Fruit fly (Drosophila melanogaster) whole organism, embryonic: ENCODE measurements around the gene CG16710.
A peak's percentile ranks its signal among the peaks of the same experiment; 100 is the strongest.

Experiments used
- Awh ChIP-seq: fragments of 200-800 bp; sonication (Bioruptor generic); IDR thresholded peaks from 2 replicates; pipeline ENCODE4, ENCODE4 v1.3.6; 2022; ENCODE audit warnings: missing biosample characterization, missing genetic modification characterization
- B-H2 ChIP-seq: fragments of 200-800 bp; sonication (Bioruptor generic); optimal IDR thresholded peaks from 2 replicates; lab custom pipeline; 2018; ENCODE audit warnings: missing biosample characterization, mild to moderate bottlenecking, missing genetic modification characterization
- Blimp-1 ChIP-seq: fragments of 200-800 bp; sonication (Bioruptor generic); optimal IDR thresholded peaks from 3 replicates; lab custom pipeline; 2018; ENCODE audit warnings: missing biosample characterization, missing genetic modification characterization, mild to moderate bottlenecking, moderate library complexity, missing genetic modification reagents
- BtbVII ChIP-seq: fragments of 200-800 bp; sonication (Bioruptor generic); optimal IDR thresholded peaks from 3 replicates; lab custom pipeline; 2017; ENCODE audit warnings: missing biosample characterization, mild to moderate bottlenecking, missing genetic modification characterization
- CG10321 ChIP-seq: fragments of 200-800 bp; sonication (Bioruptor generic); IDR thresholded peaks from 2 replicates; pipeline ENCODE4 v1.3.6; 2022; ENCODE audit warnings: missing biosample characterization, missing genetic modification characterization
- CG10543 ChIP-seq: fragments of 200-800 bp; sonication (Bioruptor generic); optimal IDR thresholded peaks from 3 replicates; lab custom pipeline; 2017; ENCODE audit warnings: missing biosample characterization, mild to moderate bottlenecking, missing genetic modification characterization, moderate library complexity
- CG11695 ChIP-seq: fragments of 200-800 bp; sonication (Bioruptor generic); IDR thresholded peaks from 3 replicates; pipeline ENCODE4 v1.3.6; 2022; ENCODE audit warnings: missing biosample characterization, missing genetic modification characterization
- CG11723 ChIP-seq: fragments of 200-800 bp; sonication (Bioruptor generic); optimal IDR thresholded peaks from 2 replicates; lab custom pipeline; 2017; ENCODE audit warnings: missing biosample characterization, mild to moderate bottlenecking, missing genetic modification characterization
- CG12391 ChIP-seq: fragments of 200-800 bp; sonication (Bioruptor generic); optimal IDR thresholded peaks from 3 replicates; lab custom pipeline; 2018; ENCODE audit warnings: missing biosample characterization, mild to moderate bottlenecking, missing genetic modification characterization, moderate library complexity
- CG14860 ChIP-seq: fragments of 200-800 bp; sonication (Bioruptor generic); IDR thresholded peaks from 3 replicates; pipeline ENCODE4 v1.3.6; 2022; ENCODE audit warnings: missing biosample characterization, missing genetic modification characterization; ENCODE audit not compliant: partially characterized antibody
- CG1603 ChIP-seq: fragments of 200-800 bp; sonication (Bioruptor generic); optimal IDR thresholded peaks from 2 replicates; lab custom pipeline; 2019; ENCODE audit warnings: missing biosample characterization, mild to moderate bottlenecking, missing genetic modification characterization, moderate library complexity
- CG16815 ChIP-seq: fragments of 200-800 bp; sonication (Bioruptor generic); optimal IDR thresholded peaks from 3 replicates; lab custom pipeline; 2017; ENCODE audit warnings: missing biosample characterization, mild to moderate bottlenecking, missing genetic modification characterization
- CG17361 ChIP-seq: fragments of 200-800 bp; sonication (Bioruptor generic); IDR thresholded peaks from 3 replicates; pipeline ENCODE4 v1.3.6; 2022; ENCODE audit warnings: missing biosample characterization, missing genetic modification characterization
- CG17385 ChIP-seq: fragments of 200-800 bp; sonication (Bioruptor generic); optimal IDR thresholded peaks from 3 replicates; lab custom pipeline; 2018; ENCODE audit warnings: missing biosample characterization, mild to moderate bottlenecking, missing genetic modification characterization
- CG17912 ChIP-seq: fragments of 200-800 bp; sonication (Bioruptor generic); optimal IDR thresholded peaks from 2 replicates; lab custom pipeline; 2018; ENCODE audit warnings: missing biosample characterization, mild to moderate bottlenecking, missing genetic modification characterization
- CG18619 ChIP-seq: fragments of 200-800 bp; sonication (Bioruptor generic); optimal IDR thresholded peaks from 3 replicates; lab custom pipeline; 2017; ENCODE audit warnings: missing biosample characterization, mild to moderate bottlenecking, missing genetic modification characterization
- CG2120 ChIP-seq: fragments of 200-800 bp; sonication (Bioruptor generic); optimal IDR thresholded peaks from 3 replicates; lab custom pipeline; 2016; ENCODE audit warnings: missing biosample characterization, missing genetic modification characterization
- CG2712 ChIP-seq: fragments of 200-800 bp; optimal IDR thresholded peaks from 3 replicates; lab custom pipeline; 2019; ENCODE audit warnings: missing biosample characterization, mild to moderate bottlenecking, missing genetic modification characterization, moderate library complexity
- CG4617 ChIP-seq: fragments of 200-800 bp; sonication (Bioruptor generic); optimal IDR thresholded peaks from 3 replicates; lab custom pipeline; 2016; ENCODE audit warnings: missing biosample characterization, missing genetic modification characterization, borderline replicate concordance
- CG6689 ChIP-seq: fragments of 200-800 bp; sonication (Bioruptor generic); IDR thresholded peaks from 2 replicates; pipeline ENCODE4 v1.3.6; 2022; ENCODE audit warnings: missing biosample characterization, missing genetic modification characterization
- CG6854 ChIP-seq: fragments of 200-800 bp; sonication (Bioruptor generic); optimal IDR thresholded peaks from 3 replicates; lab custom pipeline; 2017; ENCODE audit warnings: missing biosample characterization, mild to moderate bottlenecking, missing genetic modification characterization
- CG7745 ChIP-seq: fragments of 200-800 bp; sonication (Bioruptor generic); optimal IDR thresholded peaks from 2 replicates; lab custom pipeline; 2018; ENCODE audit warnings: missing biosample characterization, mild to moderate bottlenecking, missing genetic modification characterization, moderate library complexity
- CG9932 ChIP-seq: fragments of 200-800 bp; sonication (Bioruptor generic); IDR thresholded peaks from 2 replicates; pipeline ENCODE4 v1.3.6; 2022; ENCODE audit warnings: missing biosample characterization, missing genetic modification characterization
- Dip3 ChIP-seq: fragments of 200-800 bp; sonication (Bioruptor generic); optimal IDR thresholded peaks from 3 replicates; lab custom pipeline; 2016; ENCODE audit warnings: missing biosample characterization, missing genetic modification characterization
- Doc2 ChIP-seq: fragments of 200-800 bp; sonication (Bioruptor generic); IDR thresholded peaks from 2 replicates; pipeline ENCODE4 v1.3.6; 2022; ENCODE audit warnings: missing biosample characterization, missing genetic modification characterization
- Doc3 ChIP-seq: fragments of 200-800 bp; sonication (Bioruptor generic); IDR thresholded peaks from 3 replicates; pipeline ENCODE4 v1.3.6; 2022; ENCODE audit warnings: missing biosample characterization, missing genetic modification characterization; ENCODE audit not compliant: partially characterized antibody
- Hr3 ChIP-seq: fragments of 200-800 bp; sonication (Bioruptor generic); optimal IDR thresholded peaks from 3 replicates; lab custom pipeline; 2016; ENCODE audit warnings: missing biosample characterization, missing genetic modification characterization
- Lim3 ChIP-seq: fragments of 200-800 bp; sonication (Bioruptor generic); IDR thresholded peaks from 2 replicates; pipeline ENCODE4 v1.3.6; 2022; ENCODE audit warnings: missing biosample characterization, missing genetic modification characterization
- Myb ChIP-seq: fragments of 200-800 bp; sonication (Bioruptor generic); optimal IDR thresholded peaks from 2 replicates; lab custom pipeline; 2016; ENCODE audit warnings: missing biosample characterization, missing genetic modification characterization
- NfI ChIP-seq: fragments of 200-800 bp; sonication (Bioruptor generic); optimal IDR thresholded peaks from 3 replicates; lab custom pipeline; 2018; ENCODE audit warnings: missing biosample characterization, mild to moderate bottlenecking, missing genetic modification characterization, moderate library complexity
- Ravus ChIP-seq: fragments of 200-800 bp; sonication (Bioruptor generic); IDR thresholded peaks from 2 replicates; pipeline ENCODE4 v1.3.6; 2022; ENCODE audit warnings: missing biosample characterization, missing genetic modification characterization
- Side ChIP-seq: fragments of 200-800 bp; sonication (Bioruptor generic); optimal IDR thresholded peaks from 2 replicates; lab custom pipeline; 2016; ENCODE audit warnings: missing biosample characterization, missing genetic modification characterization
- Spps ChIP-seq: fragments of 200-800 bp; sonication (Bioruptor generic); optimal IDR thresholded peaks from 2 replicates; lab custom pipeline; 2018; ENCODE audit warnings: missing biosample characterization, mild to moderate bottlenecking, missing genetic modification characterization
- Sry-β ChIP-seq: fragments of 200-800 bp; sonication (Bioruptor generic); optimal IDR thresholded peaks from 2 replicates; lab custom pipeline; 2018; ENCODE audit warnings: missing biosample characterization, mild to moderate bottlenecking, missing genetic modification characterization, moderate library complexity
- Xbp1 ChIP-seq: fragments of 200-800 bp; sonication (Bioruptor generic); optimal IDR thresholded peaks from 3 replicates; lab custom pipeline; 2016; ENCODE audit warnings: missing biosample characterization, mild to moderate bottlenecking, missing genetic modification characterization
- ac ChIP-seq: fragments of 200-800 bp; sonication (Bioruptor generic); optimal IDR thresholded peaks from 3 replicates; lab custom pipeline; 2017; ENCODE audit warnings: missing biosample characterization, mild to moderate bottlenecking, missing genetic modification characterization
- btn ChIP-seq: fragments of 200-800 bp; sonication (Bioruptor generic); optimal IDR thresholded peaks from 2 replicates; lab custom pipeline; 2016; ENCODE audit warnings: missing biosample characterization, missing genetic modification characterization
- disco-r ChIP-seq: fragments of 200-800 bp; sonication (Bioruptor generic); optimal IDR thresholded peaks from 2 replicates; lab custom pipeline; 2016; ENCODE audit warnings: missing biosample characterization, missing genetic modification characterization
- fd64A ChIP-seq: fragments of 200-800 bp; sonication (Bioruptor generic); optimal IDR thresholded peaks from 3 replicates; lab custom pipeline; 2018; ENCODE audit warnings: missing biosample characterization, mild to moderate bottlenecking, missing genetic modification characterization
- gem ChIP-seq: fragments of 200-800 bp; sonication (Bioruptor generic); optimal IDR thresholded peaks from 2 replicates; lab custom pipeline; 2019; ENCODE audit warnings: missing biosample characterization, mild to moderate bottlenecking, missing genetic modification characterization, moderate library complexity
- hbn ChIP-seq: fragments of 200-800 bp; sonication (Bioruptor generic); IDR thresholded peaks from 2 replicates; pipeline ENCODE4 v1.3.6; 2022; ENCODE audit warnings: missing biosample characterization, missing genetic modification characterization; ENCODE audit not compliant: partially characterized antibody
- ind ChIP-seq: fragments of 200-800 bp; sonication (Bioruptor generic); optimal IDR thresholded peaks from 3 replicates; lab custom pipeline; 2016; ENCODE audit warnings: missing biosample characterization, missing genetic modification characterization
- jumu ChIP-seq: fragments of 200-800 bp; sonication (Bioruptor generic); optimal IDR thresholded peaks from 3 replicates; lab custom pipeline; 2016; ENCODE audit warnings: missing biosample characterization, missing genetic modification characterization
- lab ChIP-seq: fragments of 200-800 bp; sonication (Bioruptor generic); optimal IDR thresholded peaks from 3 replicates; lab custom pipeline; 2017; ENCODE audit warnings: missing biosample characterization, missing genetic modification characterization, mild to moderate bottlenecking, moderate library complexity, missing genetic modification reagents
- lilli ChIP-seq: fragments of 200-800 bp; sonication (Bioruptor generic); optimal IDR thresholded peaks from 3 replicates; lab custom pipeline; 2016; ENCODE audit warnings: missing biosample characterization, missing genetic modification characterization
- luna ChIP-seq: fragments of 200-800 bp; sonication (Bioruptor generic); optimal IDR thresholded peaks from 2 replicates; lab custom pipeline; 2016; ENCODE audit warnings: missing biosample characterization, missing genetic modification characterization
- phol ChIP-seq: fragments of 200-800 bp; sonication (Bioruptor generic); optimal IDR thresholded peaks from 3 replicates; lab custom pipeline; 2018; ENCODE audit warnings: missing biosample characterization, mild to moderate bottlenecking, missing genetic modification characterization, moderate library complexity
- psq ChIP-seq: fragments of 200-800 bp; sonication (Bioruptor generic); optimal IDR thresholded peaks from 2 replicates; lab custom pipeline; 2017; ENCODE audit warnings: missing biosample characterization, missing genetic modification characterization
- sens ChIP-seq: fragments of 200-800 bp; sonication (Bioruptor generic); peaks from one replicate; lab custom pipeline; 2016; ENCODE audit warnings: missing biosample characterization, missing genetic modification characterization
- stwl ChIP-seq: fragments of 200-800 bp; sonication (Bioruptor generic); optimal IDR thresholded peaks from 3 replicates; lab custom pipeline; 2018; ENCODE audit warnings: missing biosample characterization, mild to moderate bottlenecking, missing genetic modification characterization, moderate library complexity

The CG16710 gene

dm6 chr3R:23652525-23653108 lies 29.7 kb upstream of the CG16710 start (continued):
- TF ChIP-seq CG12391 (tag; lab: Kevin White, UChicago) (no peak), Spps (no peak), CG17912 (GFP tag; lab: Kevin White, UChicago) (no peak), CG10321 (GFP tag; lab: Robert Waterston, UW) (peak; percentile 70), phol (tag; lab: Kevin White, UChicago) (no peak), Hr3 (no peak), Doc3 (GFP tag; lab: Robert Waterston, UW) (no peak), CG11723 (GFP tag; lab: Kevin White, UChicago) (peak; percentile 36), Doc2 (no peak), Dip3 (GFP tag; lab: Kevin White, UChicago) (peak; percentile 67), jumu (GFP tag; lab: Kevin White, UChicago) (peak; percentile 4), CG18619 (GFP tag; lab: Kevin White, UChicago) (peak; percentile 78), CG17385 (peak; percentile 41), Side (GFP tag; lab: Kevin White, UChicago) (peak; percentile 61), ind (GFP tag; lab: Kevin White, UChicago) (peak; percentile 23), Blimp-1 (no peak), CG6854 (peak; percentile 77), stwl (tag; lab: Kevin White, UChicago) (no peak), btn (GFP tag; lab: Kevin White, UChicago) (no peak), disco-r (no peak), CG6689 (GFP tag; lab: Robert Waterston, UW) (peak; percentile 35; the same call in 1 of the 2 replicates), lilli (peak; percentile 59), fd64A (GFP tag; lab: Kevin White, UChicago) (no peak), Myb (GFP tag; lab: Kevin White, UChicago) (no peak), CG9932 (peak; percentile 63), CG2120 (GFP tag; lab: Kevin White, UChicago) (peak; percentile 81), psq (GFP tag; lab: Kevin White, UChicago) (peak; percentile 11), lab (peak; percentile 92), CG1603 (tag; lab: Kevin White, UChicago) (peak; percentile 38), CG4617 (GFP tag; lab: Kevin White, UChicago) (no peak), hbn (GFP tag; lab: Robert Waterston, UW) (no peak), CG10543 (peak; percentile 46), sens (peak; percentile 80), B-H2 (peak; percentile 20), Xbp1 (GFP tag; lab: Kevin White, UChicago) (peak; percentile 9), Sry-β (GFP tag; lab: Kevin White, UChicago) (no peak), luna (no peak), Lim3 (no peak), NfI (GFP tag; lab: Kevin White, UChicago) (peak; percentile 64), ac (no peak), CG17361 (GFP tag; lab: Robert Waterston, UW) (peak; percentile 28; the same call in 1 of the 3 replicates), Ravus (GFP tag; lab: Robert Waterston, UW) (no peak; the same call in 1 of the 2 replicates), CG2712 (no peak), Awh (GFP tag; lab: Robert Waterston, UW) (0 out of 2 replicates have a peak, but pooled peaks have one; percentile 21), BtbVII (GFP tag; lab: Kevin White, UChicago) (peak; percentile 85), CG16815 (GFP tag; lab: Kevin White, UChicago) (no peak), CG7745 (tag; lab: Kevin White, UChicago) (no peak), CG11695 (peak; percentile 72), gem (tag; lab: Kevin White, UChicago) (peak; percentile 63), CG14860 (no peak)
